Fruit fly (Drosophila melanogaster): ENCODE data around the gene IntS12.

DNA sequence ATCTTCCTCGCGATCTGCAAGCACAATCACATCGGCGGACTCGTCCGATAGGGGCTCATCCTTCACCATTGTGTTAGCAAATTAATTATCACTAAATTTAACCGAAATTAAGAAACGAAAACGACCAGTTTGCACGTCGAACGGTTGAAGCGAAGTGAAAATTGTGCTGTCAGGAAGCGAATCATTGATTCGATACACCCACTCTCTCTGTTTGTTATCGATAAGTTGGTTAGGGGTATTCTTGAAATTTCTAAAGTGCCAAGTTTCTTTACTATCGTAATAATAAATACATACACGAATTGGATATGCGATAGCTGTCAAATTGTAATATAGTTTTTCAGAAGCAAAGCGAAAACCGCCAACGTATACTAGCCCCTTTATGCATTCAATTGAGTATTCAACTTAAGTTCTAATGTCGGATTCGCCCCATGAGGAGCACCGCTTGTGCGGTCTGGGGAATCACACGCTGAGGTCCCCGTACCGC is 12.4 kb downstream of the IntS12 start, which contains the start of gene Rb97D:
- peak; percentile 80 for TF ChIP-seq lz (GFP tag; optimal IDR thresholded peaks at IDR 0.05)
- TF ChIP-seq Smox (GFP tag; optimal IDR thresholded peaks at IDR 0.05): no peak
- peak; percentile 42 to 48 for TF ChIP-seq ss (GFP tag; optimal IDR thresholded peaks at IDR 0.05)
- TF ChIP-seq spab (GFP tag; optimal IDR thresholded peaks at IDR 0.05): no peak

All from whole organism, prepupa.